Worm (Caenorhabditis elegans): ENCODE results near the gene glb-6.

DNA sequence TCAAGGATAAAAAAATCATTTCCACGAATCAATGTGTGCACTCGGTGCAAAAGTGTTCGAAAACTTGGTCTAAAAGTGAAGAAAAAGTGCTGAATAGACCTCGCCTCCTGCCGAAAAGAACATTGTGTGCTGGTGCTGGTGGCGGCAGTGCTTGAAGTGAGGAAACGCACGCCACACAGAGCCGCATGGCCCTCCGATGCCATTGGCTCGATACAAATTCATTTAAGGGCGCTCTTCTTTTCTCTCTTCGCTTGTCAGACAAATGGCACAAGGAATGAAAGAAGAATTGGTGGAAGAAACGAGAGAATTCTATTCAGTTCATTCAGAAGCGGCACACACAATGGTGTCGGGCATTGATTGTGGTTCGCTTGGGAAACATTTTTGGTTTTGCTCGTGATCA lies 12.0 kb upstream of the glb-6 start:
- TF ChIP-seq zag-1 (tag; optimal IDR thresholded peaks at IDR 0.05), result no peak
- TF ChIP-seq spr-3 (GFP tag; optimal IDR thresholded peaks at IDR 0.05), result no peak
- no peak for TF ChIP-seq sdz-12 (GFP tag; optimal IDR thresholded peaks at IDR 0.05)
- no peak for TF ChIP-seq dve-1 (tag; optimal IDR thresholded peaks at IDR 0.05; ENCODE audit: insufficient read depth)
- TF ChIP-seq lin-39 (tag; optimal IDR thresholded peaks at IDR 0.05), result no peak
- TF ChIP-seq lin-13 (GFP tag; optimal IDR thresholded peaks at IDR 0.05), result no peak
- TF ChIP-seq nhr-77 (tag; optimal IDR thresholded peaks at IDR 0.05), result no peak
- no peak for TF ChIP-seq F26F4.8 (GFP tag; conservative IDR thresholded peaks at IDR 0.05)

Measured in whole organism, L4 larva.